Worm (Caenorhabditis elegans) whole organism, L2 larva: ENCODE data around the gene F42A10.9.

ENCODE experiments used
- F13H6.1 ChIP-seq: sonication (generic microtip); optimal IDR thresholded peaks from 2 replicates; lab custom pipeline; 2016; ENCODE audit warnings: missing genetic modification characterization, missing compliant biosample characterization
- R02D3.7 ChIP-seq: fragments of 150-350 bp; optimal IDR thresholded peaks from 2 replicates; lab custom pipeline; 2014; ENCODE audit warnings: missing biosample characterization, missing genetic modification characterization
- Y55F3AM.14 ChIP-seq: fragments of 200-800 bp; sonication (Bioruptor generic); optimal IDR thresholded peaks from 2 replicates; lab custom pipeline; 2018; ENCODE audit warnings: mild to moderate bottlenecking, missing genetic modification characterization, missing compliant biosample characterization
- alr-1 ChIP-seq: fragments of 150-350 bp; optimal IDR thresholded peaks from 2 replicates; lab custom pipeline; 2014; ENCODE audit warnings: missing biosample characterization, missing genetic modification characterization
- aly-2 ChIP-seq: fragments of 150-350 bp; optimal IDR thresholded peaks from 2 replicates; lab custom pipeline; 2014; ENCODE audit warnings: missing biosample characterization, missing genetic modification characterization
- blmp-1 ChIP-seq: sonication (generic microtip); optimal IDR thresholded peaks from 2 replicates; lab custom pipeline; 2017; ENCODE audit warnings: missing genetic modification characterization, mild to moderate bottlenecking, missing compliant biosample characterization, antibody characterized with exemption, moderate library complexity; ENCODE audit not compliant: insufficient read depth
- ceh-16 ChIP-seq: fragments of 150-350 bp; optimal IDR thresholded peaks from 2 replicates; lab custom pipeline; 2014; ENCODE audit warnings: missing biosample characterization, missing genetic modification characterization
- ceh-82 ChIP-seq: fragments of 150-350 bp; optimal IDR thresholded peaks from 2 replicates; lab custom pipeline; 2014; ENCODE audit warnings: missing biosample characterization, missing genetic modification characterization
- crh-2 ChIP-seq: sonication (generic microtip); optimal IDR thresholded peaks from 2 replicates; lab custom pipeline; 2017; ENCODE audit warnings: missing biosample characterization, missing genetic modification characterization
- dmd-4 ChIP-seq: sonication (generic microtip); optimal IDR thresholded peaks from 2 replicates; lab custom pipeline; 2017; ENCODE audit warnings: missing biosample characterization, missing genetic modification characterization
- egl-27 ChIP-seq: sonication (generic microtip); optimal IDR thresholded peaks from 3 replicates; lab custom pipeline; 2017; ENCODE audit warnings: missing biosample characterization, missing genetic modification reagents, missing genetic modification characterization
- fos-1 ChIP-seq: fragments of 150-350 bp; optimal IDR thresholded peaks from 2 replicates; lab custom pipeline; 2014; ENCODE audit warnings: missing biosample characterization, missing genetic modification characterization
- gmeb-1 ChIP-seq: fragments of 150-350 bp; optimal IDR thresholded peaks from 2 replicates; lab custom pipeline; 2014; ENCODE audit warnings: missing biosample characterization, missing genetic modification characterization
- lin-11 ChIP-seq: fragments of 150-350 bp; sonication (generic microtip); optimal IDR thresholded peaks from 2 replicates; lab custom pipeline; 2014; ENCODE audit warnings: missing biosample characterization, missing genetic modification characterization, inconsistent platforms, mixed read lengths
- lin-39 ChIP-seq: fragments of 150-350 bp; optimal IDR thresholded peaks from 2 replicates; lab custom pipeline; 2014; ENCODE audit warnings: missing biosample characterization, missing genetic modification reagents, missing genetic modification characterization
- lsy-2 ChIP-seq, 2 experiments: fragments of 150-350 bp in 1 of 2; sonication (generic microtip) in 1 of 2; optimal IDR thresholded peaks; 2 replicates each; lab custom pipeline; 2014 to 2017; ENCODE audit warnings: missing biosample characterization in 2 of 2, missing genetic modification characterization in 2 of 2
- mbf-1 ChIP-seq: sonication (generic microtip); optimal IDR thresholded peaks from 2 replicates; lab custom pipeline; 2017; ENCODE audit warnings: missing biosample characterization, missing genetic modification characterization
- nhr-10 ChIP-seq: sonication (generic microtip); optimal IDR thresholded peaks from 2 replicates; lab custom pipeline; 2017; ENCODE audit warnings: missing biosample characterization, missing genetic modification characterization
- nhr-11 ChIP-seq: fragments of 150-350 bp; optimal IDR thresholded peaks from 2 replicates; lab custom pipeline; 2014; ENCODE audit warnings: missing biosample characterization, missing genetic modification characterization
- nhr-129 ChIP-seq: fragments of 150-350 bp; optimal IDR thresholded peaks from 2 replicates; lab custom pipeline; 2014; ENCODE audit warnings: missing biosample characterization, missing genetic modification characterization
- nhr-21 ChIP-seq: fragments of 150-350 bp; optimal IDR thresholded peaks from 2 replicates; lab custom pipeline; 2014; ENCODE audit warnings: missing biosample characterization, missing genetic modification characterization
- nhr-23 ChIP-seq: fragments of 150-350 bp; optimal IDR thresholded peaks from 2 replicates; lab custom pipeline; 2014; ENCODE audit warnings: missing biosample characterization, missing genetic modification reagents, missing genetic modification characterization
- nhr-237 ChIP-seq: fragments of 150-350 bp; optimal IDR thresholded peaks from 2 replicates; lab custom pipeline; 2014; ENCODE audit warnings: missing biosample characterization, missing genetic modification characterization
- nhr-25 ChIP-seq: fragments of 150-350 bp; sonication (generic microtip); optimal IDR thresholded peaks from 3 replicates; lab custom pipeline; 2014; ENCODE audit warnings: missing biosample characterization, missing genetic modification characterization
- nhr-77 ChIP-seq: fragments of 150-350 bp; optimal IDR thresholded peaks from 2 replicates; lab custom pipeline; 2014; ENCODE audit warnings: missing biosample characterization, missing genetic modification characterization
- peb-1 ChIP-seq: fragments of 150-350 bp; optimal IDR thresholded peaks from 2 replicates; lab custom pipeline; 2014; ENCODE audit warnings: missing biosample characterization, missing genetic modification characterization
- skn-1 ChIP-seq: sonication (generic microtip); optimal IDR thresholded peaks from 2 replicates; lab custom pipeline; 2017; ENCODE audit warnings: missing biosample characterization, missing genetic modification characterization
- sma-3 ChIP-seq: sonication (generic microtip); optimal IDR thresholded peaks from 2 replicates; lab custom pipeline; 2016; ENCODE audit warnings: missing genetic modification reagents, missing genetic modification characterization, missing compliant biosample characterization
- sma-9 ChIP-seq, 2 experiments: fragments of 150-350 bp in 1 of 2; sonication (generic microtip) in 1 of 2; optimal IDR thresholded peaks; 2 replicates each; lab custom pipeline; 2014 to 2016; ENCODE audit warnings: missing genetic modification characterization in 2 of 2, mild to moderate bottlenecking in 1 of 2, missing biosample characterization in 1 of 2, missing compliant biosample characterization in 1 of 2, missing genetic modification reagents in 1 of 2, moderate library complexity in 1 of 2
- snpc-4 ChIP-seq: fragments of 150-350 bp; optimal IDR thresholded peaks from 2 replicates; lab custom pipeline; 2014; ENCODE audit warnings: missing biosample characterization, missing genetic modification characterization
- unc-55 ChIP-seq: fragments of 150-350 bp; sonication (generic microtip); optimal IDR thresholded peaks from 3 replicates; lab custom pipeline; 2014; ENCODE audit warnings: missing biosample characterization, missing genetic modification reagents, missing genetic modification characterization
- unc-62 ChIP-seq: fragments of 150-350 bp; optimal IDR thresholded peaks from 2 replicates; lab custom pipeline; 2014; ENCODE audit warnings: missing biosample characterization, missing genetic modification reagents, missing genetic modification characterization
- ztf-1 ChIP-seq: fragments of 200-800 bp; sonication (Bioruptor generic); conservative IDR thresholded peaks from 2 replicates; pipeline ENCODE4 v1.3.6; 2022; ENCODE audit warnings: missing genetic modification characterization, missing compliant biosample characterization
- ztf-11 ChIP-seq: sonication (generic microtip); optimal IDR thresholded peaks from 2 replicates; lab custom pipeline; 2017; ENCODE audit warnings: missing biosample characterization, missing genetic modification characterization
- ztf-4 ChIP-seq: fragments of 150-350 bp; optimal IDR thresholded peaks from 2 replicates; lab custom pipeline; 2014; ENCODE audit warnings: missing biosample characterization, missing genetic modification characterization

Gene F42A10.9

DNA sequence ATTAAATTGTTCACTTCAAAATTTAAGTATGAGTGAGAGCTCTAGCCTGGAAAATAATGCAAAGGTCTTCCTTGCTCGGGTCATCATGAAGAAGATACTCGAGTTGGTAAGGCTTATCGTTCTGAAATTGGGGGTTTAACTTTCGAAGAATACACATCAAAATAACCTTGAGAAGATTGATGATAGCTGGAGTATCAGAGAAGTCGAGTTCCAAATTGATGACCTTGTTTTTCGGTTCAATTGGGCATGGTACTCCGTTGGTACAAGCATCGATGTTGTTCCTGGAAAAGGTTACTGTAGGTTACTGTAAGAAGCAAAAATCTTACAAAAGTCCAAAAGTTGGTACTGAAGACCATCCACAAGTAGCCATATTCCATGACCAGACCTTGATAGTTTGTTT is 11.8 kb downstream of the F42A10.9 start:
- no peak for TF ChIP-seq nhr-129
- TF ChIP-seq sma-3 (GFP tag; lab: Kevin White, UChicago), result no peak
- TF ChIP-seq aly-2 (tag; lab: Kevin White, UChicago), result no peak
- TF ChIP-seq nhr-23 (tag; lab: Kevin White, UChicago), result no peak
- TF ChIP-seq unc-55 (GFP tag; lab: Kevin White, UChicago), result no peak
- TF ChIP-seq snpc-4 (tag; lab: Kevin White, UChicago), result no peak
- TF ChIP-seq sma-9 (GFP tag; optimal IDR thresholded peaks at IDR 0.05; lab: Kevin White, UChicago), result no peak
- no peak for TF ChIP-seq sma-9 (tag; optimal IDR thresholded peaks at IDR 0.05; lab: Kevin White, UChicago)
- TF ChIP-seq nhr-21 (tag; lab: Kevin White, UChicago), result no peak
- no peak for TF ChIP-seq nhr-10 (tag; lab: Kevin White, UChicago)
- TF ChIP-seq skn-1 (tag; lab: Kevin White, UChicago), result no peak
- no peak for TF ChIP-seq lin-39
- TF ChIP-seq ztf-4 (tag; lab: Kevin White, UChicago), result no peak
- no peak for TF ChIP-seq ceh-82 (tag; lab: Kevin White, UChicago)
- no peak for TF ChIP-seq mbf-1 (tag; lab: Kevin White, UChicago)
- no peak for TF ChIP-seq lsy-2 (tag; optimal IDR thresholded peaks at IDR 0.05; lab: Kevin White, UChicago)
- TF ChIP-seq nhr-25, result no peak
- TF ChIP-seq crh-2 (tag; lab: Kevin White, UChicago), result no peak
- TF ChIP-seq nhr-237 (tag; lab: Kevin White, UChicago), result no peak
- no peak for TF ChIP-seq unc-62 (GFP tag; lab: Kevin White, UChicago)
- no peak for TF ChIP-seq F13H6.1 (tag; lab: Kevin White, UChicago)

DNA sequence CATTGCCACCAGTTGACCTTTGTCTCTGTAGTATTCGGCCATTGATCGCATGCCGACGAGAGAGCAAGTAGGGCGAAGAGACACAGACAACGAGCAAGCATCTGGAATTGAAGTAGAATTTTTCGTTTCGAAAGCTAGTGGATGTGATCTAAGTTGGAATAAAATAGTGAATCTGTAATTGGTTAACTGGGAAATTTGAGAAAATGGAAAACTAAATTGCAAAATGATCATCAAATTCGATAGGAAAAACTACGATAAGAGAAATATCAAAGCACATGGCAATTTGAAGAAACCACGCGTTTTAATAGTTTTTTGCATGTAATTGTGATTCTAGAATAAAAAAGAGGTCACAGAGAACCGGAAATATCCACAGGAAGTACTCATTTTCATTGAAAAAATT is 12.4 kb downstream of the F42A10.9 start, which contains the start of gene F42A10.6:
F42A10.6 (minus strand) TSS at position 101 of the 400 bp plus-strand sequence.
- no peak for TF ChIP-seq Y55F3AM.14 (GFP tag; lab: Kevin White, UChicago)
- no peak for TF ChIP-seq ztf-11 (tag; lab: Kevin White, UChicago)
- no peak for TF ChIP-seq alr-1
- TF ChIP-seq snpc-4 (tag; lab: Kevin White, UChicago), result no peak
- TF ChIP-seq fos-1 (tag; lab: Kevin White, UChicago), result peak; percentile 23
- TF ChIP-seq gmeb-1 (tag; lab: Kevin White, UChicago), result no peak
- no peak for TF ChIP-seq ztf-4 (tag; lab: Kevin White, UChicago)

DNA sequence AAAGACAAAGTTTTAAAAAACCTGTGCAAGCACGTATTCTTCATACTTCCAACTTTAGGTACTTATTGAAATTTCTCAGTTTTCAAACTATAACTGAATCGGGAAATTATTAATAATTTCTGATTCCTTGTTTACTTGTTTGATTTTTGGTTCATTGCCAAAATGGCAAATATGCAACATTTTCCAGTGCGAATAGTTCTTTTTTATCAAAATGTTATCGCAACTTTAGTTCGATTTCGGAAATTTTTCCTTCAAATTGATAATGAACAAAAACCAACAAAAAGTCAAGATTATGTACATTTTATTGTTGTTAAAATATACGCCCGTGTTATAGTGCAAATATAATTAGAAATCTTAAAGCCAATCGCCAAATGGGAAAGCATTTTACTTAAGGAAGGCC is 13.3 kb downstream of the F42A10.9 start:
- TF ChIP-seq fos-1 (tag; lab: Kevin White, UChicago), result peak; percentile 45
- no peak for TF ChIP-seq ceh-16 (tag; lab: Kevin White, UChicago)

DNA sequence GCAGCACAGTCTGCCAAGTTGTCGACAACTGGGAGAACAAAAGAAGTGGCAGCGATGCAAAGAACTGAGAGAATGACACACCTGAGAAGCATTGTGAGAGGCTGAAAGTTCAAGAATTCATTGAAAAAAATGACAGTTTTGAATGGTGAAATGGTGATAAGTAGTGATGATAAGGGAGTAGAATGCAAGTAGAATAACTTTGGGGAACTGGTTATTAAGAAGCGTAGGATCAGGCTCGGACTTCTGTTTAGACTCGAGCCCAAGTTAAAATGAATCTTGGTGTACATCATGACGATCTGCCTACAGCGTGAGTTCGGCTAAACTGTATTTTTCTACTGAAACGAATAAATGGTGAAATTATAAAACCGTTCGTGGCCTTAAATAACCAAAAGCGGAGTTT is 14.2 kb downstream of the F42A10.9 start, which contains the start of gene F42A10.7:
F42A10.7 (minus strand) TSS at position 101 of the 400 bp plus-strand sequence.
- no peak for TF ChIP-seq unc-55 (GFP tag; lab: Kevin White, UChicago)
- TF ChIP-seq nhr-11, result no peak
- TF ChIP-seq lin-11 (tag; lab: Kevin White, UChicago), result no peak
- TF ChIP-seq peb-1 (tag; lab: Kevin White, UChicago), result no peak
- TF ChIP-seq ztf-1, result no peak
- no peak for TF ChIP-seq nhr-10 (tag; lab: Kevin White, UChicago)
- TF ChIP-seq dmd-4 (tag; lab: Kevin White, UChicago), result no peak
- TF ChIP-seq snpc-4 (tag; lab: Kevin White, UChicago), result no peak
- no peak for TF ChIP-seq sma-9 (GFP tag; optimal IDR thresholded peaks at IDR 0.05; lab: Kevin White, UChicago)
- TF ChIP-seq sma-9 (tag; optimal IDR thresholded peaks at IDR 0.05; lab: Kevin White, UChicago), result no peak
- TF ChIP-seq nhr-129, result no peak
- TF ChIP-seq nhr-77, result no peak
- no peak for TF ChIP-seq crh-2 (tag; lab: Kevin White, UChicago)
- TF ChIP-seq Y55F3AM.14 (GFP tag; lab: Kevin White, UChicago), result no peak
- no peak for TF ChIP-seq fos-1 (tag; lab: Kevin White, UChicago)
- TF ChIP-seq ceh-16 (tag; lab: Kevin White, UChicago), result no peak
- TF ChIP-seq egl-27 (tag; lab: Kevin White, UChicago), result no peak
- no peak for TF ChIP-seq blmp-1 (tag; lab: Kevin White, UChicago)
- no peak for TF ChIP-seq F13H6.1 (tag; lab: Kevin White, UChicago)
- TF ChIP-seq R02D3.7 (tag; lab: Kevin White, UChicago), result no peak
- TF ChIP-seq gmeb-1 (tag; lab: Kevin White, UChicago), result no peak
